Fruit fly (Drosophila melanogaster): ENCODE results near the gene Prosbeta7.

Gene Prosbeta7

dm6 chr3R:5367512-5368169 is 9.5 kb upstream of the Prosbeta7 start (continued):
- TF ChIP-seq otp (GFP tag; IDR thresholded peaks at IDR 0.05): no peak
- TF ChIP-seq Sry-δ (GFP tag; optimal IDR thresholded peaks at IDR 0.05): no peak
- TF ChIP-seq CG1792 (GFP tag; optimal IDR thresholded peaks at IDR 0.05): no peak
- TF ChIP-seq CG1603 (tag; optimal IDR thresholded peaks at IDR 0.05): peak; percentile 4
- no peak for TF ChIP-seq bcd (GFP tag; optimal IDR thresholded peaks at IDR 0.05)
- no peak for TF ChIP-seq CG3847 (GFP tag; IDR thresholded peaks at IDR 0.05)
- peak; percentile 60 for TF ChIP-seq nom (GFP tag; optimal IDR thresholded peaks at IDR 0.05)
- no peak for TF ChIP-seq CG4707 (GFP tag; optimal IDR thresholded peaks at IDR 0.05)
- peak; percentile 24 for TF ChIP-seq CG2678 (tag; optimal IDR thresholded peaks at IDR 0.05)
- no peak for TF ChIP-seq schlank (tag; optimal IDR thresholded peaks at IDR 0.05)
- no peak for TF ChIP-seq Atf3 (GFP tag; optimal IDR thresholded peaks at IDR 0.05)
- peak; percentile 44; the same call in 1 of the 2 replicates for TF ChIP-seq NFAT (GFP tag; IDR thresholded peaks at IDR 0.05)
- TF ChIP-seq lov (optimal IDR thresholded peaks at IDR 0.05): no peak
- TF ChIP-seq lov (GFP tag; IDR thresholded peaks at IDR 0.05): 0 out of 3 replicates have a peak, but pooled peaks have one; percentile 19
- TF ChIP-seq CG8944 (GFP tag; optimal IDR thresholded peaks at IDR 0.05): no peak
- TF ChIP-seq Dip3 (GFP tag; optimal IDR thresholded peaks at IDR 0.05): no peak
- peak; percentile 83 for TF ChIP-seq kni (GFP tag; optimal IDR thresholded peaks at IDR 0.05)
- TF ChIP-seq NK7.1 (GFP tag; optimal IDR thresholded peaks at IDR 0.05): no peak
- TF ChIP-seq eve (GFP tag; optimal IDR thresholded peaks at IDR 0.05): no peak
- peak; percentile 8 for TF ChIP-seq CG6813 (GFP tag; optimal IDR thresholded peaks at IDR 0.05)
- TF ChIP-seq grau (tag; optimal IDR thresholded peaks at IDR 0.05): no peak
- TF ChIP-seq CG10209 (GFP tag; optimal IDR thresholded peaks at IDR 0.05): no peak
- TF ChIP-seq CG13894 (tag; optimal IDR thresholded peaks at IDR 0.05): peak; percentile 11
- TF ChIP-seq Fer2 (tag; optimal IDR thresholded peaks at IDR 0.05): peak; percentile 39
- TF ChIP-seq sr (GFP tag; IDR thresholded peaks at IDR 0.05): 0 out of 3 replicates have a peak, but pooled peaks have one; percentile 36
- no peak for TF ChIP-seq da (GFP tag; optimal IDR thresholded peaks at IDR 0.05)
- TF ChIP-seq CG15514 (GFP tag; optimal IDR thresholded peaks at IDR 0.05): peak; percentile 49
- no peak for TF ChIP-seq Mrtf (GFP tag; IDR thresholded peaks at IDR 0.05)
- peak; percentile 53 for TF ChIP-seq CG4328 (GFP tag; optimal IDR thresholded peaks at IDR 0.05)
- peak; percentile 50 for TF ChIP-seq caup (GFP tag; optimal IDR thresholded peaks at IDR 0.05; ENCODE audit: severe bottlenecking)
- no peak for TF ChIP-seq Trl (optimal IDR thresholded peaks at IDR 0.05)
- TF ChIP-seq Trl (GFP tag; optimal IDR thresholded peaks at IDR 0.05): no peak
- TF ChIP-seq Mes4 (GFP tag; optimal IDR thresholded peaks at IDR 0.05): no peak
- no peak for TF ChIP-seq her (GFP tag; optimal IDR thresholded peaks at IDR 0.05)
- TF ChIP-seq D19B (GFP tag; optimal IDR thresholded peaks at IDR 0.05): no peak
- peak; percentile 90 for TF ChIP-seq CG10543 (GFP tag; optimal IDR thresholded peaks at IDR 0.05)
- TF ChIP-seq ara (GFP tag; IDR thresholded peaks at IDR 0.05): no peak
- TF ChIP-seq cg (GFP tag; optimal IDR thresholded peaks at IDR 0.05): peak; percentile 91
- TF ChIP-seq mirr (GFP tag; optimal IDR thresholded peaks at IDR 0.05): peak; percentile 87
- TF ChIP-seq nau (GFP tag; optimal IDR thresholded peaks at IDR 0.05): peak; percentile 20
- TF ChIP-seq wek (GFP tag; optimal IDR thresholded peaks at IDR 0.05): peak; percentile 65
- peak; percentile 18; the same call in 1 of the 4 replicates for TF ChIP-seq Dll (GFP tag; IDR thresholded peaks at IDR 0.05; ENCODE audit: partially characterized antibody)
- TF ChIP-seq CG3726 (GFP tag; IDR thresholded peaks at IDR 0.05): no peak
- peak; percentile 22 for TF ChIP-seq scrt (GFP tag; optimal IDR thresholded peaks at IDR 0.05)
- TF ChIP-seq Bgb (GFP tag; IDR thresholded peaks at IDR 0.05; ENCODE audit: partially characterized antibody): peak; percentile 25; the same call in 1 of the 2 replicates
- no peak for TF ChIP-seq CG12299 (tag; optimal IDR thresholded peaks at IDR 0.05)
- no peak for TF ChIP-seq row (GFP tag; IDR thresholded peaks at IDR 0.05)
- TF ChIP-seq ash1 (GFP tag; optimal IDR thresholded peaks at IDR 0.05): peak; percentile 81
- no peak for TF ChIP-seq peb (GFP tag; IDR thresholded peaks at IDR 0.05)
